Fruit fly (Drosophila melanogaster) whole organism, embryonic: ENCODE results near the gene CG7497.
A peak's percentile ranks its signal among the peaks of the same experiment; 100 is the strongest.

Source experiments
- Blimp-1 ChIP-seq: fragments of 200-800 bp; sonication (Bioruptor generic); optimal IDR thresholded peaks from 3 replicates; lab custom pipeline; 2018; ENCODE audit warnings: missing biosample characterization, missing genetic modification characterization, mild to moderate bottlenecking, moderate library complexity, missing genetic modification reagents
- CG12744 ChIP-seq: fragments of 200-800 bp; sonication (Bioruptor generic); optimal IDR thresholded peaks from 2 replicates; lab custom pipeline; 2016; ENCODE audit warnings: missing biosample characterization, missing genetic modification characterization
- CG15514 ChIP-seq: fragments of 200-800 bp; sonication (Bioruptor generic); optimal IDR thresholded peaks from 3 replicates; lab custom pipeline; 2017; ENCODE audit warnings: missing biosample characterization, missing genetic modification characterization, mild to moderate bottlenecking, moderate library complexity, missing genetic modification reagents
- CG16863 ChIP-seq: fragments of 200-800 bp; sonication (Bioruptor generic); optimal IDR thresholded peaks from 3 replicates; lab custom pipeline; 2016; ENCODE audit warnings: missing biosample characterization, missing genetic modification characterization
- CG2875 ChIP-seq: fragments of 200-800 bp; sonication (Bioruptor generic); optimal IDR thresholded peaks from 2 replicates; lab custom pipeline; 2017; ENCODE audit warnings: missing biosample characterization, mild to moderate bottlenecking, missing genetic modification characterization, missing genetic modification reagents
- CG30403 ChIP-seq: fragments of 200-800 bp; sonication (Bioruptor generic); optimal IDR thresholded peaks from 3 replicates; lab custom pipeline; 2016; ENCODE audit warnings: missing biosample characterization, missing genetic modification characterization
- CG3065 ChIP-seq: fragments of 200-800 bp; sonication (Bioruptor generic); optimal IDR thresholded peaks from 2 replicates; lab custom pipeline; 2016; ENCODE audit warnings: missing biosample characterization, missing genetic modification characterization
- CG31388 ChIP-seq: fragments of 200-800 bp; sonication (Bioruptor generic); optimal IDR thresholded peaks from 2 replicates; lab custom pipeline; 2016; ENCODE audit warnings: missing biosample characterization, missing genetic modification characterization
- CG3407 ChIP-seq: fragments of 200-800 bp; sonication (Bioruptor generic); optimal IDR thresholded peaks from 2 replicates; lab custom pipeline; 2018; ENCODE audit warnings: missing biosample characterization, mild to moderate bottlenecking, missing genetic modification characterization
- CG43689 ChIP-seq: fragments of 200-800 bp; sonication (Bioruptor generic); IDR thresholded peaks from 2 replicates; pipeline ENCODE4 v1.3.6; 2022; ENCODE audit warnings: missing biosample characterization, missing genetic modification characterization
- CG5245 ChIP-seq: fragments of 200-800 bp; sonication (Bioruptor generic); optimal IDR thresholded peaks from 3 replicates; lab custom pipeline; 2016; ENCODE audit warnings: missing biosample characterization, missing genetic modification characterization
- CG6689 ChIP-seq: fragments of 200-800 bp; sonication (Bioruptor generic); IDR thresholded peaks from 2 replicates; pipeline ENCODE4 v1.3.6; 2022; ENCODE audit warnings: missing biosample characterization, missing genetic modification characterization
- CG8765 ChIP-seq: fragments of 200-800 bp; sonication (Bioruptor generic); IDR thresholded peaks from 2 replicates; pipeline ENCODE4 v1.3.6; 2022; ENCODE audit warnings: missing biosample characterization, missing genetic modification characterization
- CG9932 ChIP-seq: fragments of 200-800 bp; sonication (Bioruptor generic); IDR thresholded peaks from 2 replicates; pipeline ENCODE4 v1.3.6; 2022; ENCODE audit warnings: missing biosample characterization, missing genetic modification characterization
- CHES-1-like ChIP-seq: fragments of 200-800 bp; sonication (Bioruptor generic); optimal IDR thresholded peaks from 2 replicates; lab custom pipeline; 2016; ENCODE audit warnings: missing biosample characterization, missing genetic modification characterization
- Dfd ChIP-seq, 2 experiments: fragments of >200 bp; optimal IDR thresholded peaks; 2 replicates each; lab custom pipeline; 2017; ENCODE audit warnings: missing biosample characterization in 2 of 2, missing genetic modification characterization in 2 of 2
- Drgx ChIP-seq: fragments of 200-800 bp; sonication (Bioruptor generic); IDR thresholded peaks from 2 replicates; pipeline ENCODE4 v1.3.6; 2022; ENCODE audit warnings: missing biosample characterization, missing genetic modification characterization
- Fer3 ChIP-seq: fragments of 200-800 bp; sonication (Bioruptor generic); optimal IDR thresholded peaks from 2 replicates; lab custom pipeline; 2018; ENCODE audit warnings: missing biosample characterization, mild to moderate bottlenecking, missing genetic modification characterization, moderate library complexity
- GATAe ChIP-seq: fragments of 200-800 bp; sonication (Bioruptor generic); conservative IDR thresholded peaks from 2 replicates; pipeline ENCODE4 v1.3.6; 2022; ENCODE audit warnings: missing biosample characterization, missing genetic modification characterization
- Lpt ChIP-seq: fragments of >200 bp; optimal IDR thresholded peaks from 2 replicates; lab custom pipeline; 2018; ENCODE audit warnings: missing biosample characterization, missing genetic modification characterization
- Nf-YC ChIP-seq: fragments of 200-800 bp; optimal IDR thresholded peaks from 3 replicates; lab custom pipeline; 2019; ENCODE audit warnings: missing biosample characterization, mild to moderate bottlenecking, missing genetic modification characterization, moderate library complexity
- Oaz ChIP-seq: fragments of 200-800 bp; sonication (Bioruptor generic); IDR thresholded peaks from 2 replicates; pipeline ENCODE4 v1.3.6; 2022; ENCODE audit warnings: missing biosample characterization, missing genetic modification characterization
- TFAM ChIP-seq: fragments of 200-800 bp; sonication (Bioruptor generic); optimal IDR thresholded peaks from 2 replicates; lab custom pipeline; 2017; ENCODE audit warnings: missing biosample characterization, missing genetic modification characterization, inconsistent platforms
- al ChIP-seq: fragments of 200-800 bp; sonication (Bioruptor generic); IDR thresholded peaks from 2 replicates; pipeline ENCODE4 v1.3.6; 2022; ENCODE audit warnings: missing biosample characterization, missing genetic modification characterization
- ash1 ChIP-seq: fragments of 200-800 bp; sonication (Bioruptor generic); optimal IDR thresholded peaks from 2 replicates; lab custom pipeline; 2018; ENCODE audit warnings: missing biosample characterization, mild to moderate bottlenecking, missing genetic modification characterization
- bsh ChIP-seq, 2 experiments: fragments of 200-800 bp; sonication (Bioruptor generic); optimal IDR thresholded peaks; 2 replicates each; lab custom pipeline; 2017 to 2018; ENCODE audit warnings: mild to moderate bottlenecking in 2 of 2, missing biosample characterization in 2 of 2, missing genetic modification characterization in 2 of 2, moderate library complexity in 1 of 2
- caup ChIP-seq: fragments of 200-800 bp; sonication (Bioruptor generic); optimal IDR thresholded peaks from 3 replicates; lab custom pipeline; 2017; ENCODE audit warnings: missing biosample characterization, mild to moderate bottlenecking, missing genetic modification characterization, moderate library complexity; ENCODE audit not compliant: severe bottlenecking
- ci ChIP-seq: fragments of 200-800 bp; sonication (Bioruptor generic); IDR thresholded peaks from 3 replicates; pipeline ENCODE4 v1.3.6; 2022; ENCODE audit warnings: missing biosample characterization, missing genetic modification characterization
- crol ChIP-seq: fragments of 200-800 bp; sonication (Bioruptor generic); IDR thresholded peaks from 2 replicates; pipeline ENCODE4 v1.3.6; 2022; ENCODE audit warnings: missing biosample characterization, missing genetic modification characterization
- danr ChIP-seq: fragments of 200-800 bp; sonication (Bioruptor generic); IDR thresholded peaks from 2 replicates; pipeline ENCODE4 v1.3.6; 2022; ENCODE audit warnings: missing biosample characterization, missing genetic modification characterization
- dm ChIP-seq: fragments of 200-800 bp; sonication (Bioruptor generic); optimal IDR thresholded peaks from 3 replicates; lab custom pipeline; 2016; ENCODE audit warnings: missing biosample characterization, missing genetic modification characterization
- dmrt11E ChIP-seq: fragments of 200-800 bp; sonication (Bioruptor generic); optimal IDR thresholded peaks from 3 replicates; lab custom pipeline; 2018; ENCODE audit warnings: missing biosample characterization, mild to moderate bottlenecking, missing genetic modification characterization, moderate library complexity
- dysf ChIP-seq: fragments of 200-800 bp; sonication (Bioruptor generic); IDR thresholded peaks from 3 replicates; pipeline ENCODE4 v1.3.6; 2022; ENCODE audit warnings: missing biosample characterization, missing genetic modification characterization
- ftz-f1 ChIP-seq: fragments of 200-800 bp; sonication (Bioruptor generic); optimal IDR thresholded peaks from 2 replicates; lab custom pipeline; 2016; ENCODE audit warnings: missing biosample characterization, missing genetic modification characterization
- fu2 ChIP-seq: fragments of 200-800 bp; sonication (Bioruptor generic); optimal IDR thresholded peaks from 2 replicates; lab custom pipeline; 2016; ENCODE audit warnings: missing biosample characterization, missing genetic modification characterization
- gce ChIP-seq: fragments of 200-800 bp; sonication (Bioruptor generic); IDR thresholded peaks from 3 replicates; pipeline ENCODE4 v1.3.6; 2022; ENCODE audit warnings: missing biosample characterization, missing genetic modification characterization
- hkb ChIP-seq, 2 experiments: fragments of 200-800 bp in 1 of 2; fragments of >200 bp in 1 of 2; sonication (Bioruptor generic) in 1 of 2; IDR thresholded peaks in 1 of 2; optimal IDR thresholded peaks in 1 of 2; 2 replicates each; pipeline versions ENCODE4 v1.3.6 to Lab custom; 2017 to 2022; ENCODE audit warnings: missing biosample characterization in 1 of 2, missing genetic modification characterization in 1 of 2
- onecut ChIP-seq: fragments of 200-800 bp; sonication (Bioruptor generic); IDR thresholded peaks from 2 replicates; pipeline ENCODE4 v1.3.6; 2022; ENCODE audit warnings: missing biosample characterization, missing genetic modification characterization
- pan ChIP-seq, 4 experiments: fragments of >200 bp in 3 of 4; fragments of 200-800 bp in 1 of 4; sonication (Bioruptor generic) in 1 of 4; optimal IDR thresholded peaks in 3 of 4; IDR thresholded peaks in 1 of 4; 2 replicates each; pipeline versions ENCODE4 v1.3.6 to Lab custom; 2017 to 2022; ENCODE audit warnings: missing biosample characterization in 2 of 4, missing genetic modification characterization in 2 of 4, mixed read lengths in 1 of 4
- pzg ChIP-seq: fragments of 200-800 bp; sonication (Bioruptor generic); optimal IDR thresholded peaks from 3 replicates; lab custom pipeline; 2018; ENCODE audit warnings: missing biosample characterization, mild to moderate bottlenecking, missing genetic modification characterization, moderate library complexity
- rib ChIP-seq: fragments of 200-800 bp; sonication (Bioruptor generic); IDR thresholded peaks from 2 replicates; pipeline ENCODE4 v1.3.6; 2022; ENCODE audit warnings: missing biosample characterization, missing genetic modification characterization
- schlank ChIP-seq: fragments of 200-800 bp; sonication (Bioruptor generic); optimal IDR thresholded peaks from 2 replicates; lab custom pipeline; 2018; ENCODE audit warnings: missing biosample characterization, mild to moderate bottlenecking, missing genetic modification characterization
- so ChIP-seq: fragments of 200-800 bp; sonication (Bioruptor generic); IDR thresholded peaks from 3 replicates; pipeline ENCODE4 v1.3.6; 2022; ENCODE audit warnings: missing biosample characterization, missing genetic modification characterization
- toy ChIP-seq: fragments of 200-800 bp; sonication (Bioruptor generic); IDR thresholded peaks from 2 replicates; pipeline ENCODE4 v1.3.6; 2022; ENCODE audit warnings: missing biosample characterization, missing genetic modification characterization
- wdn ChIP-seq: fragments of 200-800 bp; sonication (Bioruptor generic); IDR thresholded peaks from 2 replicates; pipeline ENCODE4 v1.3.6; 2022; ENCODE audit warnings: missing biosample characterization, missing genetic modification characterization
- zen2 ChIP-seq: fragments of 200-800 bp; sonication (Bioruptor generic); IDR thresholded peaks from 3 replicates; pipeline ENCODE4 v1.3.6; 2022; ENCODE audit warnings: missing biosample characterization, missing genetic modification characterization; ENCODE audit not compliant: partially characterized antibody
- zf30C ChIP-seq: fragments of 200-800 bp; sonication (Bioruptor generic); optimal IDR thresholded peaks from 3 replicates; lab custom pipeline; 2018; ENCODE audit warnings: missing biosample characterization, mild to moderate bottlenecking, missing genetic modification characterization

CG7497 gene

dm6 chr3L:17653701-17654667 is 20.7 kb downstream of the CG7497 start, which contains the start of the genes Krn, Ndfip and CG7484 (continued):
- TF ChIP-seq Dfd (GFP tag; optimal IDR thresholded peaks at IDR 0.05; lab: Kevin White, UChicago) = peak in 1 of 2 experiments; percentile 57
- no peak; the same call in 2 of the 3 replicates for TF ChIP-seq zen2 (GFP tag; lab: Robert Waterston, UW)
- peak; percentile 28 for TF ChIP-seq rib (GFP tag; lab: Robert Waterston, UW)
- peak; percentile 61 for TF ChIP-seq Oaz (GFP tag; lab: Robert Waterston, UW)
- peak; percentile 9 for TF ChIP-seq CG2875 (GFP tag; lab: Kevin White, UChicago)
- peak; percentile 82 for TF ChIP-seq Blimp-1 (GFP tag; lab: Kevin White, UChicago)
- TF ChIP-seq dysf (GFP tag; lab: Robert Waterston, UW) = peak; percentile 90
- TF ChIP-seq CG31388 (GFP tag; lab: Kevin White, UChicago) = peak; percentile 20
- peak; percentile 79 for TF ChIP-seq caup
- no peak for TF ChIP-seq gce (GFP tag; lab: Robert Waterston, UW)
- peak; percentile 75 for TF ChIP-seq CG5245
- TF ChIP-seq Fer3 (tag; lab: Kevin White, UChicago) = peak; percentile 89
- TF ChIP-seq crol (GFP tag; lab: Robert Waterston, UW) = no peak; the same call in 1 of the 2 replicates
- TF ChIP-seq CG3065 = peak; percentile 72
- peak; percentile 81 for TF ChIP-seq al (GFP tag; lab: Robert Waterston, UW)
- TF ChIP-seq CG16863 = peak; percentile 54
- TF ChIP-seq Nf-YC (tag; lab: Kevin White, UChicago) = peak; percentile 86
- TF ChIP-seq CG3407 (GFP tag; lab: Kevin White, UChicago) = peak; percentile 65
- peak; percentile 73 for TF ChIP-seq wdn (GFP tag; lab: Robert Waterston, UW)
- peak; percentile 69 for TF ChIP-seq danr (GFP tag; lab: Robert Waterston, UW)
- TF ChIP-seq CG43689 = 0 out of 2 replicates have a peak, but pooled peaks have one; percentile 16
- no peak for TF ChIP-seq hkb (optimal IDR thresholded peaks at IDR 0.05; lab: Kevin White, UChicago)
- TF ChIP-seq hkb (GFP tag; IDR thresholded peaks at IDR 0.05; lab: Robert Waterston, UW) = peak; percentile 71
- no peak for TF ChIP-seq Lpt
- peak; percentile 69 for TF ChIP-seq CG8765 (GFP tag; lab: Robert Waterston, UW)
- TF ChIP-seq CHES-1-like (GFP tag; lab: Kevin White, UChicago) = peak; percentile 86
- peak; percentile 40; the same call in 1 of the 2 replicates for TF ChIP-seq Drgx (GFP tag; lab: Robert Waterston, UW)
- peak; percentile 95 for TF ChIP-seq onecut
- peak; percentile 79 for TF ChIP-seq so (GFP tag; lab: Robert Waterston, UW)
- TF ChIP-seq pan (optimal IDR thresholded peaks at IDR 0.05; lab: Kevin White, UChicago) = no peak
- TF ChIP-seq pan (GFP tag; optimal IDR thresholded peaks at IDR 0.05 in 1 of 2, IDR thresholded peaks at IDR 0.05 in 1 of 2) = peak in 1 of 2 experiments; percentile 85
- TF ChIP-seq GATAe (GFP tag; lab: Robert Waterston, UW) = no peak; the same call in 1 of the 2 replicates
- TF ChIP-seq ash1 (GFP tag; lab: Kevin White, UChicago) = no peak
- TF ChIP-seq CG12744 = peak; percentile 65
- peak; percentile 86 for TF ChIP-seq CG6689 (GFP tag; lab: Robert Waterston, UW)
- TF ChIP-seq CG30403 (GFP tag; lab: Kevin White, UChicago) = peak; percentile 95
- TF ChIP-seq schlank (tag; lab: Kevin White, UChicago) = peak; percentile 39
- TF ChIP-seq dmrt11E (tag; lab: Kevin White, UChicago) = peak; percentile 87
- TF ChIP-seq ci (GFP tag; lab: Robert Waterston, UW) = peak; percentile 75
- TF ChIP-seq bsh (GFP tag; optimal IDR thresholded peaks at IDR 0.05; lab: Kevin White, UChicago) = peak in 1 of 2 experiments; percentile 84
- TF ChIP-seq CG15514 = peak; percentile 71
- peak; percentile 78 for TF ChIP-seq fu2
- TF ChIP-seq CG9932 (GFP tag; lab: Robert Waterston, UW) = peak; percentile 96
- no peak for TF ChIP-seq TFAM
- TF ChIP-seq ftz-f1 = no peak
- TF ChIP-seq zf30C (GFP tag; lab: Kevin White, UChicago) = no peak
- TF ChIP-seq toy = no peak
- peak; percentile 31 for TF ChIP-seq dm
- TF ChIP-seq pzg (GFP tag; lab: Kevin White, UChicago) = peak; percentile 76
